Worm (Caenorhabditis elegans) whole organism, L4 larva: ENCODE results near the gene ora-1.
A peak's percentile ranks its signal among the peaks of the same experiment; 100 is the strongest.

Experiments
- F26F4.8 ChIP-seq: fragments of 200-800 bp; sonication (Bioruptor generic); conservative IDR thresholded peaks from 2 replicates; pipeline ENCODE4 v1.3.6; 2022; ENCODE audit warnings: missing genetic modification characterization, missing compliant biosample characterization
- T26A8.4 ChIP-seq: fragments of 200-800 bp; sonication (Bioruptor generic); IDR thresholded peaks from 2 replicates; pipeline ENCODE4 v1.3.6; 2022; ENCODE audit warnings: missing genetic modification characterization, missing compliant biosample characterization
- Y48G9A.11 ChIP-seq: fragments of 200-800 bp; sonication (Bioruptor generic); IDR thresholded peaks from 2 replicates; pipeline ENCODE4 v1.3.6; 2022; ENCODE audit warnings: missing genetic modification reagents, missing genetic modification characterization, missing compliant biosample characterization
- Y75B8A.6 ChIP-seq: fragments of 200-800 bp; sonication (Bioruptor generic); IDR thresholded peaks from 2 replicates; pipeline ENCODE4 v1.3.6; 2022; ENCODE audit warnings: missing genetic modification reagents, missing genetic modification characterization, missing compliant biosample characterization
- ZK546.5 ChIP-seq, 2 experiments: sonication (generic microtip); optimal IDR thresholded peaks; 2 replicates each; lab custom pipeline; 2017; ENCODE audit warnings: missing biosample characterization in 2 of 2, missing genetic modification characterization in 2 of 2
- aly-2 ChIP-seq: sonication (generic microtip); optimal IDR thresholded peaks from 2 replicates; lab custom pipeline; 2018; ENCODE audit warnings: missing biosample characterization, missing genetic modification characterization
- arid-1 ChIP-seq: fragments of 200-800 bp; sonication (Bioruptor generic); conservative IDR thresholded peaks from 2 replicates; pipeline ENCODE4 v1.3.6; 2022; ENCODE audit warnings: missing genetic modification reagents, missing genetic modification characterization, missing compliant biosample characterization
- ceh-44 ChIP-seq: fragments of 200-800 bp; sonication (Bioruptor generic); IDR thresholded peaks from 2 replicates; pipeline ENCODE4 v1.3.6; 2022; ENCODE audit warnings: missing genetic modification reagents, missing genetic modification characterization, missing compliant biosample characterization
- ceh-62 ChIP-seq: sonication (generic microtip); optimal IDR thresholded peaks from 2 replicates; lab custom pipeline; 2017; ENCODE audit warnings: missing biosample characterization, missing genetic modification characterization
- cey-2 ChIP-seq: sonication (generic microtip); optimal IDR thresholded peaks from 3 replicates; lab custom pipeline; 2017; ENCODE audit warnings: missing genetic modification characterization, mild to moderate bottlenecking, missing compliant biosample characterization, antibody characterized with exemption, borderline replicate concordance; ENCODE audit not compliant: insufficient read depth
- daf-12 ChIP-seq: fragments of 150-350 bp; optimal IDR thresholded peaks from 2 replicates; lab custom pipeline; 2014; ENCODE audit warnings: missing biosample characterization, missing genetic modification reagents, missing genetic modification characterization
- daf-8 ChIP-seq: fragments of 200-800 bp; sonication (Bioruptor generic); IDR thresholded peaks from 2 replicates; pipeline ENCODE4 v1.3.6; 2022; ENCODE audit warnings: missing genetic modification characterization, missing compliant biosample characterization
- dmd-8 ChIP-seq: fragments of 200-800 bp; sonication (Bioruptor generic); IDR thresholded peaks from 2 replicates; pipeline ENCODE4 v1.3.6; 2022; ENCODE audit warnings: missing genetic modification characterization, missing compliant biosample characterization
- dmd-9 ChIP-seq: fragments of 200-800 bp; sonication (Bioruptor generic); IDR thresholded peaks from 2 replicates; pipeline ENCODE4 v1.3.6; 2022; ENCODE audit warnings: missing genetic modification reagents, missing genetic modification characterization, missing compliant biosample characterization
- duxl-1 ChIP-seq: sonication (generic microtip); optimal IDR thresholded peaks from 2 replicates; lab custom pipeline; 2016; ENCODE audit warnings: mild to moderate bottlenecking, missing genetic modification characterization, moderate library complexity, missing compliant biosample characterization; ENCODE audit not compliant: poor library complexity
- dve-1 ChIP-seq: sonication (generic microtip); optimal IDR thresholded peaks from 2 replicates; lab custom pipeline; 2017; ENCODE audit warnings: antibody characterized with exemption, mild to moderate bottlenecking, missing genetic modification characterization, missing compliant biosample characterization; ENCODE audit not compliant: insufficient read depth
- fkh-10 ChIP-seq: fragments of 150-350 bp; optimal IDR thresholded peaks from 2 replicates; lab custom pipeline; 2014; ENCODE audit warnings: missing biosample characterization, missing genetic modification reagents, missing genetic modification characterization
- fos-1 ChIP-seq: fragments of 150-350 bp; optimal IDR thresholded peaks from 2 replicates; lab custom pipeline; 2014; ENCODE audit warnings: missing biosample characterization, missing genetic modification characterization
- hlh-11 ChIP-seq: fragments of 200-800 bp; sonication (Bioruptor generic); optimal IDR thresholded peaks from 2 replicates; lab custom pipeline; 2018; ENCODE audit warnings: mild to moderate bottlenecking, missing genetic modification characterization, missing compliant biosample characterization
- hmg-1.1 ChIP-seq: fragments of 200-800 bp; sonication (Bioruptor generic); IDR thresholded peaks from 2 replicates; pipeline ENCODE4 v1.3.6; 2022; ENCODE audit warnings: missing genetic modification reagents, missing genetic modification characterization, missing compliant biosample characterization
- jun-1 ChIP-seq: fragments of 150-350 bp; optimal IDR thresholded peaks from 2 replicates; lab custom pipeline; 2014; ENCODE audit warnings: missing biosample characterization, missing genetic modification reagents, missing genetic modification characterization
- lin-38 ChIP-seq: fragments of 200-800 bp; sonication (Bioruptor generic); IDR thresholded peaks from 2 replicates; pipeline ENCODE4 v1.3.6; 2022; ENCODE audit warnings: missing genetic modification reagents, missing genetic modification characterization, missing compliant biosample characterization
- mep-1 ChIP-seq: fragments of 150-350 bp; sonication (generic microtip); optimal IDR thresholded peaks from 3 replicates; lab custom pipeline; 2014; ENCODE audit warnings: missing biosample characterization, missing genetic modification characterization
- mes-2 ChIP-seq: sonication (generic microtip); optimal IDR thresholded peaks from 2 replicates; lab custom pipeline; 2016; ENCODE audit warnings: missing genotype, mild to moderate bottlenecking, missing genetic modification characterization, missing compliant biosample characterization; ENCODE audit not compliant: poor library complexity, severe bottlenecking
- nhr-102 ChIP-seq: sonication (generic microtip); optimal IDR thresholded peaks from 2 replicates; lab custom pipeline; 2016; ENCODE audit warnings: mild to moderate bottlenecking, missing genetic modification characterization, moderate library complexity, missing compliant biosample characterization
- nhr-111 ChIP-seq: fragments of 200-800 bp; sonication (Bioruptor generic); optimal IDR thresholded peaks from 2 replicates; lab custom pipeline; 2018; ENCODE audit warnings: mild to moderate bottlenecking, missing genetic modification characterization, missing compliant biosample characterization
- nhr-237 ChIP-seq: sonication (generic microtip); optimal IDR thresholded peaks from 2 replicates; lab custom pipeline; 2017; ENCODE audit warnings: missing biosample characterization, missing genetic modification characterization
- nhr-25 ChIP-seq: sonication (generic microtip); optimal IDR thresholded peaks from 2 replicates; lab custom pipeline; 2017; ENCODE audit warnings: missing genetic modification characterization, mild to moderate bottlenecking, missing compliant biosample characterization, antibody characterized with exemption, moderate library complexity, borderline replicate concordance; ENCODE audit not compliant: insufficient read depth
- nhr-28 ChIP-seq: fragments of 150-350 bp; optimal IDR thresholded peaks from 2 replicates; lab custom pipeline; 2014; ENCODE audit warnings: missing biosample characterization, missing genetic modification characterization
- nhr-42 ChIP-seq: fragments of 200-800 bp; sonication (Bioruptor generic); IDR thresholded peaks from 2 replicates; pipeline ENCODE4 v1.3.6; 2022; ENCODE audit warnings: missing genetic modification characterization, missing compliant biosample characterization
- nhr-48 ChIP-seq: sonication (generic microtip); optimal IDR thresholded peaks from 2 replicates; lab custom pipeline; 2016; ENCODE audit warnings: mild to moderate bottlenecking, missing genetic modification characterization, missing compliant biosample characterization
- rbr-2 ChIP-seq: sonication (generic microtip); optimal IDR thresholded peaks from 2 replicates; lab custom pipeline; 2016; ENCODE audit warnings: missing genotype, missing genetic modification characterization, missing compliant biosample characterization
- saeg-2 ChIP-seq: fragments of 200-800 bp; sonication (Bioruptor generic); IDR thresholded peaks from 2 replicates; pipeline ENCODE4 v1.3.6; 2022; ENCODE audit warnings: missing genetic modification reagents, missing genetic modification characterization, missing compliant biosample characterization
- sdz-12 ChIP-seq: fragments of 200-800 bp; sonication (Bioruptor generic); optimal IDR thresholded peaks from 2 replicates; lab custom pipeline; 2018; ENCODE audit warnings: mild to moderate bottlenecking, missing genetic modification characterization, missing compliant biosample characterization
- set-16 ChIP-seq: fragments of 200-800 bp; sonication (Bioruptor generic); IDR thresholded peaks from 2 replicates; pipeline ENCODE4 v1.3.6; 2022; ENCODE audit warnings: missing genetic modification reagents, missing genetic modification characterization, missing compliant biosample characterization
- skn-1 ChIP-seq: fragments of 150-350 bp; optimal IDR thresholded peaks from 2 replicates; lab custom pipeline; 2014; ENCODE audit warnings: missing biosample characterization, missing genetic modification characterization
- spr-1 ChIP-seq: sonication (generic microtip); optimal IDR thresholded peaks from 2 replicates; lab custom pipeline; 2016; ENCODE audit warnings: mild to moderate bottlenecking, missing genetic modification characterization, missing compliant biosample characterization
- tra-1 ChIP-seq: fragments of 200-800 bp; sonication (Bioruptor generic); IDR thresholded peaks from 2 replicates; pipeline ENCODE4 v1.3.6; 2022; ENCODE audit warnings: missing genetic modification reagents, missing genetic modification characterization, missing compliant biosample characterization
- unc-130 ChIP-seq: sonication (generic microtip); optimal IDR thresholded peaks from 2 replicates; lab custom pipeline; 2016; ENCODE audit warnings: missing genetic modification reagents, missing genetic modification characterization, missing compliant biosample characterization
- unc-39 ChIP-seq: sonication (generic microtip); optimal IDR thresholded peaks from 2 replicates; lab custom pipeline; 2017; ENCODE audit warnings: missing biosample characterization, missing genetic modification characterization
- unc-62 ChIP-seq, 3 experiments: fragments of 150-350 bp in 1 of 3; sonication (generic microtip); optimal IDR thresholded peaks in 2 of 3; peaks in 1 of 3; 1 replicate in 1 of 3; 2 replicates in 2 of 3; lab custom pipeline; 2014 to 2017; ENCODE audit warnings: missing biosample characterization in 3 of 3, missing genetic modification characterization in 3 of 3, missing genetic modification reagents in 3 of 3, missing genotype in 1 of 3
- zfp-2 ChIP-seq: sonication (generic microtip); optimal IDR thresholded peaks from 2 replicates; lab custom pipeline; 2016; ENCODE audit warnings: mild to moderate bottlenecking, missing genetic modification characterization, missing compliant biosample characterization
- zfp-3 ChIP-seq: fragments of 200-800 bp; sonication (Bioruptor generic); conservative IDR thresholded peaks from 2 replicates; pipeline ENCODE4 v1.3.6; 2022; ENCODE audit warnings: missing genetic modification reagents, missing genetic modification characterization, missing compliant biosample characterization
- zip-2 ChIP-seq: fragments of 150-350 bp; optimal IDR thresholded peaks from 2 replicates; lab custom pipeline; 2014; ENCODE audit warnings: missing biosample characterization, missing genetic modification characterization

ora-1 gene

DNA sequence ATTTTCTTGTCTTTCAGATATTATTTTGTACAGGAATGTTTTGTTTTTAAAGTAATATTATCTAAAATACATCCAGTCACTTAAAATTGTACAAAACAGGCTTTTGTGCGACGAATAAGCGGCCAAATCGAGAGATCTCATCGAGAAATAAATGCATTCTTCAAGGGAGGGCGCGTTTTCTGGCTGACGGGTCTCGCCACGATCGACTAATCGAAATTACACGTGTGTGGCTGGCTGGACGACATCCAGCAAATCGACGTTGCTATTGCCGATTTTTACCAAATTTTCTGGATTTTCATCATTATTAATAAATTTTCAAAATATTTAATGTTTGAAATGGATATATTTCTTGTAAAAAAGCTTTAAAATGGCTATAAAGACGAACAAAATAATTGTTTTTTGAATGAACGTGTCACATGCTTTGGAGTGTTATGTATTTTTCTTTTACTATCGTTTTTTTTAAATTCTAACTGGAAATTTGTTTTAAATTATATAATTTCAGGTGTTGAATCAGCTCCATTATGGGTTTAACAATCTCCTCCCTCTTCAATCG, 4.4 kb downstream of the ora-1 start, which contains the start of gene arf-5 (continued):
- no peak for TF ChIP-seq unc-130 (GFP tag; lab: Kevin White, UChicago)
- no peak for TF ChIP-seq dmd-8 (GFP tag; lab: Robert Waterston, UW)
- TF ChIP-seq nhr-237 (tag; lab: Kevin White, UChicago) = no peak
- no peak for TF ChIP-seq jun-1 (tag; lab: Kevin White, UChicago)
- no peak for TF ChIP-seq ceh-62 (tag; lab: Kevin White, UChicago)
- TF ChIP-seq hmg-1.1 (GFP tag; lab: Robert Waterston, UW) = 0 out of 2 replicates have a peak, but pooled peaks have one; percentile 7
- no peak for TF ChIP-seq daf-8 (GFP tag; lab: Robert Waterston, UW)
- no peak for TF ChIP-seq set-16 (GFP tag; lab: Robert Waterston, UW)
- TF ChIP-seq nhr-28 (tag; lab: Kevin White, UChicago) = no peak
- no peak for TF ChIP-seq cey-2 (tag; lab: Kevin White, UChicago)
- TF ChIP-seq hlh-11 = peak; percentile 31
- TF ChIP-seq aly-2 (tag; lab: Kevin White, UChicago) = no peak
- no peak for TF ChIP-seq zip-2 (tag; lab: Kevin White, UChicago)
- TF ChIP-seq fos-1 = no peak
- no peak for TF ChIP-seq F26F4.8 (GFP tag; lab: Robert Waterston, UW)

ce11 chrIV:7983021-7983420, 5.3 kb downstream of the ora-1 start:
- no peak for TF ChIP-seq fkh-10
- TF ChIP-seq sdz-12 = no peak
- TF ChIP-seq unc-39 (tag; lab: Kevin White, UChicago) = no peak
- TF ChIP-seq nhr-25 (tag; lab: Kevin White, UChicago) = no peak

ce11 chrIV:7983728-7984346, 6.1 kb downstream of the ora-1 start:
- no peak; the same call in 1 of the 2 replicates for TF ChIP-seq Y48G9A.11 (GFP tag; lab: Robert Waterston, UW)
- 0 out of 2 replicates have a peak, but pooled peaks have one; percentile 46 for TF ChIP-seq dmd-9 (GFP tag; lab: Robert Waterston, UW)
- TF ChIP-seq zfp-3 (GFP tag; lab: Robert Waterston, UW) = peak; percentile 67; the same call in 1 of the 2 replicates
- TF ChIP-seq nhr-102 (tag; lab: Kevin White, UChicago) = peak; percentile 35
- peak in 1 of 2 experiments; percentile 76 for TF ChIP-seq unc-62 (GFP tag; optimal IDR thresholded peaks at IDR 0.05 in 1 of 2; lab: Kevin White, UChicago)
- no peak for TF ChIP-seq unc-62 (tag; optimal IDR thresholded peaks at IDR 0.05; lab: Kevin White, UChicago)
- peak; percentile 40; the same call in 1 of the 2 replicates for TF ChIP-seq Y75B8A.6 (GFP tag; lab: Robert Waterston, UW)
- no peak for TF ChIP-seq aly-2 (tag; lab: Kevin White, UChicago)
- TF ChIP-seq spr-1 (tag; lab: Kevin White, UChicago) = peak; percentile 31
- peak; percentile 16 for TF ChIP-seq mes-2 (tag; lab: Kevin White, UChicago)
- no peak for TF ChIP-seq ceh-44
- TF ChIP-seq zfp-2 = no peak
- TF ChIP-seq nhr-42 = peak; percentile 59
- TF ChIP-seq saeg-2 (GFP tag; lab: Robert Waterston, UW) = no peak
- TF ChIP-seq duxl-1 (tag; lab: Kevin White, UChicago) = peak; percentile 47
- no peak for TF ChIP-seq rbr-2
- no peak for TF ChIP-seq fos-1
- peak; percentile 38 for TF ChIP-seq mep-1 (tag; lab: Kevin White, UChicago)
- peak; percentile 35 for TF ChIP-seq dve-1 (tag; lab: Kevin White, UChicago)
- TF ChIP-seq nhr-111 (GFP tag; lab: Kevin White, UChicago) = peak; percentile 21
- peak; percentile 29 for TF ChIP-seq nhr-48 (tag; lab: Kevin White, UChicago)
- TF ChIP-seq hmg-1.1 (GFP tag; lab: Robert Waterston, UW) = 0 out of 2 replicates have a peak, but pooled peaks have one; percentile 32
- peak; percentile 75; the same call in 1 of the 2 replicates for TF ChIP-seq T26A8.4 (GFP tag; lab: Robert Waterston, UW)
- no peak for TF ChIP-seq skn-1
- 0 out of 2 replicates have a peak, but pooled peaks have one; percentile 29 for TF ChIP-seq F26F4.8 (GFP tag; lab: Robert Waterston, UW)
- TF ChIP-seq ZK546.5 (tag; optimal IDR thresholded peaks at IDR 0.05; lab: Kevin White, UChicago) = no peak
- no peak; the same call in 1 of the 2 replicates for TF ChIP-seq arid-1 (GFP tag; lab: Robert Waterston, UW)
- TF ChIP-seq lin-38 (GFP tag; lab: Robert Waterston, UW) = peak; percentile 47
- TF ChIP-seq tra-1 (GFP tag; lab: Robert Waterston, UW) = 0 out of 2 replicates have a peak, but pooled peaks have one; percentile 12
- TF ChIP-seq fkh-10 = no peak
- peak; percentile 25 for TF ChIP-seq unc-130 (GFP tag; lab: Kevin White, UChicago)
- no peak for TF ChIP-seq daf-12
